Worm (Caenorhabditis elegans) whole organism, midembryonic: ENCODE measurements around the gene idpp-13.

ENCODE experiments used
- T22C8.4 ChIP-seq: fragments of 200-800 bp; sonication (Bioruptor generic); IDR thresholded peaks from 2 replicates; pipeline ENCODE4 v1.3.6; 2022; ENCODE audit warnings: missing genetic modification characterization, missing compliant biosample characterization
- cog-1 ChIP-seq: sonication (generic microtip); optimal IDR thresholded peaks from 2 replicates; lab custom pipeline; 2016; ENCODE audit warnings: missing genetic modification characterization, missing compliant biosample characterization
- flt-1 ChIP-seq: fragments of 200-800 bp; sonication (Bioruptor generic); IDR thresholded peaks from 2 replicates; pipeline ENCODE4 v1.3.6; 2022; ENCODE audit warnings: missing genetic modification characterization, missing compliant biosample characterization
- klf-2 ChIP-seq: fragments of 200-800 bp; sonication (Bioruptor generic); conservative IDR thresholded peaks from 2 replicates; pipeline ENCODE4 v1.3.6; 2022; ENCODE audit warnings: missing genetic modification reagents, missing genetic modification characterization, missing compliant biosample characterization
- med-1 ChIP-seq: sonication (generic microtip); optimal IDR thresholded peaks from 2 replicates; lab custom pipeline; 2017; ENCODE audit warnings: missing genetic modification characterization, mild to moderate bottlenecking, missing compliant biosample characterization, antibody characterized with exemption, missing genetic modification reagents; ENCODE audit not compliant: insufficient read depth
- ref-1 ChIP-seq: fragments of 200-800 bp; sonication (Bioruptor generic); conservative IDR thresholded peaks from 2 replicates; pipeline ENCODE4 v1.3.6; 2022; ENCODE audit warnings: missing genetic modification reagents, missing genetic modification characterization, missing compliant biosample characterization
- tab-1 ChIP-seq: fragments of 200-800 bp; sonication (Bioruptor generic); IDR thresholded peaks from 2 replicates; pipeline ENCODE4 v1.3.6; 2022; ENCODE audit warnings: missing genetic modification characterization, missing compliant biosample characterization
- ztf-23 ChIP-seq: fragments of 200-800 bp; sonication (Bioruptor generic); IDR thresholded peaks from 2 replicates; pipeline ENCODE4 v1.3.6; 2022; ENCODE audit warnings: missing genetic modification reagents, missing genetic modification characterization, missing compliant biosample characterization
- ztf-29 ChIP-seq: fragments of 200-800 bp; sonication (Bioruptor generic); IDR thresholded peaks from 2 replicates; pipeline ENCODE4 v1.3.6; 2022; ENCODE audit warnings: missing genetic modification reagents, missing genetic modification characterization, missing compliant biosample characterization

The idpp-13 gene

DNA sequence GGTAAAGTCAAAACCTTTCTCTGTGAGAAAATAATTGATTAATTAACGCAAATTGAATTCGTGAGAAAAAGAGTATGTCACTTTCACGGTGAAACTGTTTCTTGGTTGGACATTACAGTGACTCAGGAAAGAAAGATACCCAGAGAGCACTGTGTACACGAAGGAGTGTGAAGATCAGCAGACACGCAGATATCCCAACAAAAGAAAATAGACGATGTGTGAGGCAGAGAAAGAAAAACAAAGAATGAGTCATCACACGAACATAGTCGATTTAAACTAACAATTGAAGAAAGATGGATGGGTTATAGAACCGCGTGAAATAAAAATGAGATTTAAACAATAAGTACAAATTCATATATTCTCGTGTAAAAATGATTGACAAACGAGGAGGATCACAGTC is 8.8 kb downstream of the idpp-13 start:
- no peak for TF ChIP-seq tab-1 (GFP tag; lab: Robert Waterston, UW)
- no peak for TF ChIP-seq ztf-29 (GFP tag; lab: Robert Waterston, UW)
- no peak for TF ChIP-seq med-1 (GFP tag; lab: Kevin White, UChicago)
- TF ChIP-seq cog-1 (tag; lab: Kevin White, UChicago): no peak
- TF ChIP-seq ref-1 (GFP tag; lab: Robert Waterston, UW): no peak
- no peak for TF ChIP-seq klf-2 (GFP tag; lab: Robert Waterston, UW)
- TF ChIP-seq ztf-23 (GFP tag; lab: Robert Waterston, UW): no peak
- no peak for TF ChIP-seq flt-1 (GFP tag; lab: Robert Waterston, UW)
- TF ChIP-seq T22C8.4 (GFP tag; lab: Robert Waterston, UW): no peak

DNA sequence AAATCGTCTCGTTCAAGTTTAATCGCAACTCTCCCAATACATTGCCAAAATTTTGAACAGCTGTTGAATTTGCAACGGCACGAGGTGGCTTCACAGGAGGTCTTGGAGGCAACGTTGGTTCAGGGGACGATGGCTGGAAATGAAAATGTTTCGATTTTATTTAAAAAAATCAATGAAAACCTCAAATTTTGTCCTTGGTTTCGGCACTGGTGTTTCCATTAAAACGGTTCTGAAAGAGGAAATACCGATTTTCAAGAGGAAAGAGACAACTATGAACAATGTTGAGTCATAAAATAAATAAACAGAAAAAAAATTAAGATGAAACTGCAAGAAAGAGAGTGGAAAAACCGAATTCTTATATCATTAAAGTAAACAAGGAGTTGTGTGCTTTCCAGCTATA is 9.5 kb downstream of the idpp-13 start, which contains the start of gene F23H11.4:
TSS of gene F23H11.4 (minus strand) at position 229 of the 400 bp plus-strand sequence.
- TF ChIP-seq med-1 (GFP tag; lab: Kevin White, UChicago): no peak
- TF ChIP-seq klf-2 (GFP tag; lab: Robert Waterston, UW): no peak
- TF ChIP-seq ref-1 (GFP tag; lab: Robert Waterston, UW): no peak
- no peak for TF ChIP-seq cog-1 (tag; lab: Kevin White, UChicago)
- no peak for TF ChIP-seq T22C8.4 (GFP tag; lab: Robert Waterston, UW)
- no peak for TF ChIP-seq flt-1 (GFP tag; lab: Robert Waterston, UW)
- TF ChIP-seq ztf-29 (GFP tag; lab: Robert Waterston, UW): no peak
- TF ChIP-seq tab-1 (GFP tag; lab: Robert Waterston, UW): no peak
- no peak for TF ChIP-seq ztf-23 (GFP tag; lab: Robert Waterston, UW)

DNA sequence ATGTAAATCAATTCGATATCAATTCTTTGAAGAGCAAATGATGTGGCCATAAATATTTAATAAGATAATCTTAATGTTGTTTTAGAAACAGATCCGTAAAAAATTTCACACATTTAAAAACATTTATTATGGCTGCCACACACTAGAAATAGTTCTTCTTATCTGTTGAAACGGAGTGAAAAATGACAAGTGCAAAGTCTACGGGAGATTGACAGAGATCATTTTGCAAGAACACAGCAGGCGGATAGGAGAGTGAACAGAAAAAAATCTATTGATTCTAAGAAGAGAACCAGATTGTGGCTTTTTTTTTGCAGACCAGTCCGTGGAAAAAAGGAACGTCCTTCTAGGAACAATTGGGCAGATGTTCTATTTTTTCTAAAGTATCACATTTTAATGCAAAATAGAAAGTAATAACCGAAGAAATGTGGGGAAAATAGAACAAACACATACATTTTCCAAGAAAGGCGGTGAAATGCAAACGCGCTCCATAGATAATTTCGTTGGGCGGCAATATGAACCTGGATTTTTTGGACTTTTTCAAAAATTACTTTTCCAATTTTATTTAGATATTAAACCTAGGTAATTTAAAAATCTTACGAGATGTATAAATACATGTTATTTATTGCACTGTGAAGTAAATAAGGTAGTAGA is 15.1 kb downstream of the idpp-13 start:
- TF ChIP-seq ztf-29 (GFP tag; lab: Robert Waterston, UW): no peak
- no peak for TF ChIP-seq klf-2 (GFP tag; lab: Robert Waterston, UW)
- no peak for TF ChIP-seq flt-1 (GFP tag; lab: Robert Waterston, UW)
- TF ChIP-seq ref-1 (GFP tag; lab: Robert Waterston, UW): no peak
- no peak for TF ChIP-seq med-1 (GFP tag; lab: Kevin White, UChicago)
- no peak for TF ChIP-seq tab-1 (GFP tag; lab: Robert Waterston, UW)
- no peak for TF ChIP-seq T22C8.4 (GFP tag; lab: Robert Waterston, UW)
- TF ChIP-seq cog-1 (tag; lab: Kevin White, UChicago): no peak
- no peak for TF ChIP-seq ztf-23 (GFP tag; lab: Robert Waterston, UW)

ce11 chrIII:901148-901547 is 15.6 kb downstream of the idpp-13 start, which contains the start of gene sucl-2:
Gene sucl-2 (minus strand): TSS chrIII:901412.
- TF ChIP-seq med-1 (GFP tag; lab: Kevin White, UChicago) (no peak), ztf-23 (GFP tag; lab: Robert Waterston, UW) (no peak), tab-1 (GFP tag; lab: Robert Waterston, UW) (no peak), klf-2 (GFP tag; lab: Robert Waterston, UW) (no peak), cog-1 (tag; lab: Kevin White, UChicago) (no peak)

DNA sequence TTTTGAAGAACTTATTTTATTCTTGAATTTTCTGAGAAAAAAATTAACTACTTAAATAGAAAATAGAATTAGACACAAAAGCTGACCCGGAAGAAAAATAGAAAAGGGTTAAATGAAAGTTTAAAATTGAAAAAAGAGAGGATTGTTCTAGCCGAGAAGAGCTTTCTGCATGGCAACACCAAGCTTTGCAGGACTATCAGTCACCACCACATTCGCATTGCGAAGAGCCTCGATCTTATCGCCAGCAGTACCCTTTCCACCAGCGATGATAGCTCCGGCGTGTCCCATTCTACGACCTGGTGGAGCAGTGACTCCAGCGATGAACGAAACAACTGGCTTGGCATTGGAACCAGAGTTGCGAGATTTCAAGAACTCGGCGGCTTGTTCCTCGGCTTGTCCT is 16.7 kb downstream of the idpp-13 start:
- TF ChIP-seq ztf-29 (GFP tag; lab: Robert Waterston, UW) (no peak), klf-2 (GFP tag; lab: Robert Waterston, UW) (no peak)

DNA sequence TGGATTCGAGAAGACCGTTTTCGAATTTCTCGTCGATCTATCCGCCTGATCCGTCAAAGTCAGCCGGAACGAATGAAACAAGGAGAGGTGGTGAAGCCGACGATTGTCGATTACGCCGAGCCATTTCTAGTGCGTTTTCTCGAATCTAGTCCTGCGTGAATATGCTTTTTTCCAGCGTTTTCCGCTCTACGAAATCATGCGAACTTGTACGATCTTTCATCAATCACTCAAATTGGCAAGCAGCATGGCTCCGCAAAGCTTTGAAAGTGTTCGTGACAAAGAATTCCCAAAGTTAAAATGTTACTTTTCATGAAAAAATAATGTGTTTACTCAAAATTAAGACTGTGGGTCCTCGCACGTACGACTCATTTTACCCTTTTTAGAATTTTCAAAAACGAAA is 19.9 kb downstream of the idpp-13 start:
- TF ChIP-seq ztf-23 (GFP tag; lab: Robert Waterston, UW): no peak
- TF ChIP-seq tab-1 (GFP tag; lab: Robert Waterston, UW): no peak
- TF ChIP-seq cog-1 (tag; lab: Kevin White, UChicago): no peak
- TF ChIP-seq klf-2 (GFP tag; lab: Robert Waterston, UW): no peak
- no peak for TF ChIP-seq med-1 (GFP tag; lab: Kevin White, UChicago)
- TF ChIP-seq ref-1 (GFP tag; lab: Robert Waterston, UW): no peak
- TF ChIP-seq flt-1 (GFP tag; lab: Robert Waterston, UW): no peak
- TF ChIP-seq T22C8.4 (GFP tag; lab: Robert Waterston, UW): no peak
- TF ChIP-seq ztf-29 (GFP tag; lab: Robert Waterston, UW): no peak

DNA sequence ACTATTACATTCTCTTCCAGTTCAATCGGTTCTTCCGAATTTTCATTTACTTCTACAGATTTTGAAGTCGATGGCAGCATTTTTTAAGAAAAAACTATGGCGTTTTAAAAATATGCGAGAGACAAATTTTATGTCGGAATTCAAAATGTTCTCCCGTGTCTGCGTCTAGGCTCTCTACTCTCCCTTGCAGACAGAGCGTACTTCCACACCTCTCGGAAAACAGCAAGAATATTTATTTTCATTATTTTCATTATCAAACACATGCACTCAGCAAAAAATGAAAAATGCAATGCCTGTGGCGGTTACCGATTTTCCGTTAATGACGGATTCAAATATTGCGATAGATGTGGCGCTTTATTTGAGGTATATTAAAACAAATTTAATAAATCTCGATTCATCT is 21.3 kb downstream of the idpp-13 start, which contains the start of the genes ztf-18 and F23H11.2:
TSS of gene ztf-18 (minus strand) at position 188 of the 400 bp plus-strand sequence.
TSS of gene F23H11.2 (plus strand) at position 223 of the 400 bp plus-strand sequence.
- TF ChIP-seq ztf-29 (GFP tag; lab: Robert Waterston, UW): no peak
- TF ChIP-seq klf-2 (GFP tag; lab: Robert Waterston, UW): no peak
- TF ChIP-seq med-1 (GFP tag; lab: Kevin White, UChicago): no peak
- no peak for TF ChIP-seq ztf-23 (GFP tag; lab: Robert Waterston, UW)
- no peak for TF ChIP-seq tab-1 (GFP tag; lab: Robert Waterston, UW)
- no peak for TF ChIP-seq ref-1 (GFP tag; lab: Robert Waterston, UW)
- TF ChIP-seq T22C8.4 (GFP tag; lab: Robert Waterston, UW): no peak

DNA sequence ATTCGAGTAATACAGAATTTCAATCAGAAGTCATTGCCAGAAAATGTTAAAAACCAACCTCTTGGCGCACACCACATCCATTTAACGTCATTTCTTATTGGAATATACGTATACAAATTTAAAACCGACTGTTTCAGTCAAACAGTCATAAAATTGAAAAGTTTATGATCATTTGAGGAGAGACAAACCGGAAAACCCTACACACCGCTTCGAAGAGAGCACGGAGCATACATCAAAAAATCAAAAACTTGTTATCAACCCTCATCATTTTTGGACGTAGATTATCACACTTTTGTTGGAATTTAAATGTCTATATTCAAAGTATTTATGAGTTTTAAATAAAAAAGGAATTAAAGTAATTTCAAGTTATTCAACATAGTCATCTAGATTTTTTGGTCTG is 25.8 kb downstream of the idpp-13 start, which contains the start of gene T24C4.10:
TSS of gene T24C4.10 (minus strand) at position 230 of the 400 bp plus-strand sequence.
- no peak for TF ChIP-seq flt-1 (GFP tag; lab: Robert Waterston, UW)
- no peak for TF ChIP-seq cog-1 (tag; lab: Kevin White, UChicago)
- TF ChIP-seq ref-1 (GFP tag; lab: Robert Waterston, UW): no peak
- no peak for TF ChIP-seq med-1 (GFP tag; lab: Kevin White, UChicago)
- no peak for TF ChIP-seq T22C8.4 (GFP tag; lab: Robert Waterston, UW)
- no peak for TF ChIP-seq ztf-23 (GFP tag; lab: Robert Waterston, UW)
- no peak for TF ChIP-seq tab-1 (GFP tag; lab: Robert Waterston, UW)
- no peak for TF ChIP-seq ztf-29 (GFP tag; lab: Robert Waterston, UW)
- TF ChIP-seq klf-2 (GFP tag; lab: Robert Waterston, UW): no peak
